Fruit fly (Drosophila melanogaster) S2 (cell line): ENCODE measurements around the gene CG17147.

Experiments
- CG8478 ChIP-seq: fragments of >200 bp; optimal IDR thresholded peaks from 2 replicates; lab custom pipeline; 2018
- CTCF ChIP-seq, 2 experiments: fragments of >200 bp; optimal IDR thresholded peaks; 2 replicates each; lab custom pipeline; 2018

- TF ChIP-seq CG8478 (lab: Kevin White, UChicago) (no peak), CTCF (optimal IDR thresholded peaks at IDR 0.05; lab: Kevin White, UChicago) (no peak)
These were observed 17.8 kb upstream of the CG17147 start, which contains the start of gene CG7290 for dm6 chr3L:20205946-20206345.
